Worm (Caenorhabditis elegans): ENCODE results near the gene K09F5.1.

The K09F5.1 gene

ce11 chrX:7727601-7728000, 11.9 kb upstream of the K09F5.1 start, which contains the start of gene vit-1:
vit-1 (plus strand) TSS chrX:7727889.
- no peak for TF ChIP-seq unc-86 (tag; optimal IDR thresholded peaks at IDR 0.05)

ce11 chrX:7733571-7733970, 5.9 kb upstream of the K09F5.1 start:
- TF ChIP-seq isw-1 (GFP tag; IDR thresholded peaks at IDR 0.05) (no peak), F16B12.6 (tag; optimal IDR thresholded peaks at IDR 0.05) (no peak), nhr-84 (tag; optimal IDR thresholded peaks at IDR 0.05) (no peak), sox-4 (tag; optimal IDR thresholded peaks at IDR 0.05) (no peak), lin-13 (GFP tag; optimal IDR thresholded peaks at IDR 0.05) (no peak), ztf-4 (tag; optimal IDR thresholded peaks at IDR 0.05) (no peak), rnt-1 (tag; optimal IDR thresholded peaks at IDR 0.05) (no peak), pax-3 (tag; optimal IDR thresholded peaks at IDR 0.05) (no peak), efl-1 (optimal IDR thresholded peaks at IDR 0.05) (no peak), efl-1 (GFP tag; optimal IDR thresholded peaks at IDR 0.05 in 1 of 2) (no peak), nhr-71 (tag; optimal IDR thresholded peaks at IDR 0.05) (no peak), blmp-1 (tag; optimal IDR thresholded peaks at IDR 0.05) (no peak), mdl-1 (tag; optimal IDR thresholded peaks at IDR 0.05) (no peak), efl-3 (GFP tag; optimal IDR thresholded peaks at IDR 0.05) (no peak), mef-2 (tag; optimal IDR thresholded peaks at IDR 0.05) (no peak), alr-1 (tag; optimal IDR thresholded peaks at IDR 0.05; ENCODE audit: borderline replicate concordance) (no peak), fkh-8 (tag; optimal IDR thresholded peaks at IDR 0.05) (no peak)

- TF ChIP-seq mab-9 (GFP tag; IDR thresholded peaks at IDR 0.05) = no peak
- no peak for TF ChIP-seq dsc-1 (tag; optimal IDR thresholded peaks at IDR 0.05)
- no peak for TF ChIP-seq irx-1 (tag; optimal IDR thresholded peaks at IDR 0.05)
- TF ChIP-seq mef-2 (tag; optimal IDR thresholded peaks at IDR 0.05) = no peak
- no peak for TF ChIP-seq grh-1 (GFP tag; IDR thresholded peaks at IDR 0.05)
Observed at ce11 chrX:7736171-7736570, 3.3 kb upstream of the K09F5.1 start, which contains the start of gene set-12. set-12 (minus strand) TSS chrX:7736271.

ce11 chrX:7743939-7744338, 4.5 kb downstream of the K09F5.1 start, which contains the start of gene ref-2:
ref-2 (plus strand) TSS chrX:7744239.
- TF ChIP-seq nhr-237 (tag; optimal IDR thresholded peaks at IDR 0.05) = no peak
- no peak for TF ChIP-seq fkh-10 (GFP tag; optimal IDR thresholded peaks at IDR 0.05)
- TF ChIP-seq jun-1 (tag; optimal IDR thresholded peaks at IDR 0.05) = no peak
- no peak for TF ChIP-seq mef-2 (tag; optimal IDR thresholded peaks at IDR 0.05)
- TF ChIP-seq lin-15B (tag; optimal IDR thresholded peaks at IDR 0.05) = no peak
- no peak for TF ChIP-seq vab-15 (tag; optimal IDR thresholded peaks at IDR 0.05)
- TF ChIP-seq mab-9 (GFP tag; IDR thresholded peaks at IDR 0.05) = no peak
- TF ChIP-seq tbx-2 (tag; optimal IDR thresholded peaks at IDR 0.05) = no peak
- TF ChIP-seq snu-23 (GFP tag; optimal IDR thresholded peaks at IDR 0.05) = no peak
- no peak for TF ChIP-seq alr-1 (tag; optimal IDR thresholded peaks at IDR 0.05; ENCODE audit: borderline replicate concordance)
- TF ChIP-seq efl-3 (GFP tag; optimal IDR thresholded peaks at IDR 0.05) = no peak
- TF ChIP-seq fkh-4 (tag; optimal IDR thresholded peaks at IDR 0.05; ENCODE audit: borderline replicate concordance) = no peak
- no peak for TF ChIP-seq lin-35 (GFP tag; optimal IDR thresholded peaks at IDR 0.05)
- no peak for TF ChIP-seq dsc-1 (tag; optimal IDR thresholded peaks at IDR 0.05)
- TF ChIP-seq ceh-82 (tag; optimal IDR thresholded peaks at IDR 0.05) = no peak
- no peak for TF ChIP-seq ces-1 (GFP tag; optimal IDR thresholded peaks at IDR 0.05)
- no peak for TF ChIP-seq elt-3 (tag; optimal IDR thresholded peaks at IDR 0.05)
- TF ChIP-seq ceh-8 (GFP tag; optimal IDR thresholded peaks at IDR 0.05) = no peak
- no peak for TF ChIP-seq aly-2 (tag; optimal IDR thresholded peaks at IDR 0.05)

ce11 chrX:7745386-7745785, 5.9 kb downstream of the K09F5.1 start:
- no peak for TF ChIP-seq Y116A8C.19 (tag; optimal IDR thresholded peaks at IDR 0.05; ENCODE audit: borderline replicate concordance)
- TF ChIP-seq hpl-2 (GFP tag; optimal IDR thresholded peaks at IDR 0.05) = no peak
- no peak for TF ChIP-seq ztf-11 (tag; optimal IDR thresholded peaks at IDR 0.05)
- TF ChIP-seq nhr-85 (tag) = peak; percentile 65
- no peak for TF ChIP-seq ceh-82 (tag; optimal IDR thresholded peaks at IDR 0.05)
